Worm (Caenorhabditis elegans): ENCODE data around the gene dhs-5.

ce11 chrII:5498156-5498739 is 44.6 kb downstream of the dhs-5 start, which contains the start of the genes suex-1 and F12A10.9:
- no peak for TF ChIP-seq him-1 (tag; optimal IDR thresholded peaks at IDR 0.05)
- TF ChIP-seq W03F9.2 (tag; optimal IDR thresholded peaks at IDR 0.05): no peak
